Fruit fly (Drosophila melanogaster): ENCODE measurements around the gene CG7091.

The CG7091 gene

DNA sequence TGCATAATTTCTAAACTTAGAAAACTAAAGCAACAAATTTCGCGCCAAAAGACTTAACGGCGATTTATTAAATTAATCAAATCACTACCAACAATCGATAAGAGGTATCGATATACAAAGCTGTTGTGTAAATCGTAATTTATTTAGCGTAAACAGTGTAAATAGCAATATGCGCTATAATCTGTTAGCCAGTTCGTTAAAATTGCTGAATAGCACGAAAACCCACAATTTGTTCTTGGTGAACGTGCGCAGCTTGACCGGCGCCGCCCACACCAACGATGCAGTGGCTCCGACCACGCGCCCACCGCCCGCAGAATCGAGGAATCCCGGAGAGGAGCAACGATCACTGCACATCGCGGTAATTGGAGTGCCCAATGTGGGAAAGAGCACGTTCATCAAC lies 17.7 kb downstream of the CG7091 start, which contains the start of gene CG7488 (continued):
- TF ChIP-seq corto (GFP tag; optimal IDR thresholded peaks at IDR 0.05) (no peak), CG6791 (GFP tag; IDR thresholded peaks at IDR 0.05; ENCODE audit: partially characterized antibody) (peak; percentile 89), sens (GFP tag) (peak; percentile 76), knrl (GFP tag; IDR thresholded peaks at IDR 0.05; ENCODE audit: partially characterized antibody) (peak; percentile 60; the same call in 2 of the 3 replicates), CG10147 (GFP tag; optimal IDR thresholded peaks at IDR 0.05) (no peak), inv (GFP tag; IDR thresholded peaks at IDR 0.05; ENCODE audit: partially characterized antibody) (peak; percentile 38; the same call in 1 of the 2 replicates), amos (GFP tag; IDR thresholded peaks at IDR 0.05; ENCODE audit: partially characterized antibody) (peak; percentile 72; the same call in 1 of the 2 replicates), Rx (GFP tag; IDR thresholded peaks at IDR 0.05) (no peak), CG16863 (GFP tag; optimal IDR thresholded peaks at IDR 0.05) (no peak), NC2β (GFP tag; optimal IDR thresholded peaks at IDR 0.05) (no peak), CG12659 (GFP tag; optimal IDR thresholded peaks at IDR 0.05) (peak; percentile 17), CG5180 (GFP tag; optimal IDR thresholded peaks at IDR 0.05) (no peak), Blimp-1 (GFP tag; optimal IDR thresholded peaks at IDR 0.05) (no peak), MESR4 (GFP tag; optimal IDR thresholded peaks at IDR 0.05) (peak; percentile 68), CG4707 (GFP tag; optimal IDR thresholded peaks at IDR 0.05) (no peak), slp2 (GFP tag; optimal IDR thresholded peaks at IDR 0.05) (no peak), MBD-R2 (GFP tag; IDR thresholded peaks at IDR 0.05) (peak; percentile 62), Nf-YC (tag; optimal IDR thresholded peaks at IDR 0.05) (no peak), CG11456 (GFP tag; IDR thresholded peaks at IDR 0.05) (no peak), CG10321 (GFP tag; IDR thresholded peaks at IDR 0.05) (no peak), sob (GFP tag; IDR thresholded peaks at IDR 0.05) (no peak), CG18262 (tag; optimal IDR thresholded peaks at IDR 0.05) (no peak), Fer3 (tag; optimal IDR thresholded peaks at IDR 0.05) (no peak), tx (GFP tag; optimal IDR thresholded peaks at IDR 0.05) (no peak), zen2 (GFP tag; IDR thresholded peaks at IDR 0.05; ENCODE audit: partially characterized antibody) (peak; percentile 84), CHES-1-like (GFP tag; optimal IDR thresholded peaks at IDR 0.05) (no peak), Dp (GFP tag; optimal IDR thresholded peaks at IDR 0.05) (peak; percentile 91), dmrt11E (tag; optimal IDR thresholded peaks at IDR 0.05) (no peak), Hmr (GFP tag; optimal IDR thresholded peaks at IDR 0.05) (no peak), ase (GFP tag; IDR thresholded peaks at IDR 0.05) (0 out of 3 replicates have a peak, but pooled peaks have one; percentile 19), CG17186 (GFP tag; optimal IDR thresholded peaks at IDR 0.05) (peak; percentile 50), sna (GFP tag; IDR thresholded peaks at IDR 0.05; ENCODE audit: partially characterized antibody) (peak; percentile 92), gsb (GFP tag; IDR thresholded peaks at IDR 0.05) (no peak), CG18011 (GFP tag; optimal IDR thresholded peaks at IDR 0.05) (no peak), pzg (GFP tag; optimal IDR thresholded peaks at IDR 0.05) (peak; percentile 48), lmd (GFP tag; IDR thresholded peaks at IDR 0.05) (no peak), sima (GFP tag; optimal IDR thresholded peaks at IDR 0.05) (no peak), CG4617 (GFP tag; optimal IDR thresholded peaks at IDR 0.05; ENCODE audit: borderline replicate concordance) (peak; percentile 30), Dll (GFP tag; IDR thresholded peaks at IDR 0.05; ENCODE audit: partially characterized antibody) (peak; percentile 92), Ets97D (GFP tag; optimal IDR thresholded peaks at IDR 0.05) (no peak), z (GFP tag; IDR thresholded peaks at IDR 0.05) (no peak), CG31365 (tag; optimal IDR thresholded peaks at IDR 0.05) (no peak), CG8388 (GFP tag; optimal IDR thresholded peaks at IDR 0.05) (peak; percentile 90), Sry-δ (GFP tag; optimal IDR thresholded peaks at IDR 0.05) (peak; percentile 69), sqz (GFP tag; optimal IDR thresholded peaks at IDR 0.05) (no peak), gfzf (GFP tag; optimal IDR thresholded peaks at IDR 0.05) (peak; percentile 13), CG11560 (tag; IDR thresholded peaks at IDR 0.05) (no peak), CG15514 (GFP tag; optimal IDR thresholded peaks at IDR 0.05) (peak; percentile 18), CG14014 (GFP tag; IDR thresholded peaks at IDR 0.05) (no peak), zen (tag; optimal IDR thresholded peaks at IDR 0.05) (peak; percentile 27)
